Worm (Caenorhabditis elegans) whole organism, L1 larva: ENCODE data around the gene Y43F8C.16.

ENCODE experiments used
- C04F5.9 ChIP-seq: sonication (generic microtip); optimal IDR thresholded peaks from 2 replicates; lab custom pipeline; 2016; ENCODE audit warnings: missing genetic modification characterization, missing compliant biosample characterization
- C34B4.2 ChIP-seq: sonication (generic microtip); optimal IDR thresholded peaks from 2 replicates; lab custom pipeline; 2017; ENCODE audit warnings: mild to moderate bottlenecking, missing genetic modification characterization, missing compliant biosample characterization
- F16B12.6 ChIP-seq: fragments of 150-350 bp; optimal IDR thresholded peaks from 2 replicates; lab custom pipeline; 2014; ENCODE audit warnings: missing biosample characterization, missing genetic modification characterization
- aly-2 ChIP-seq: fragments of 150-350 bp; optimal IDR thresholded peaks from 2 replicates; lab custom pipeline; 2014; ENCODE audit warnings: missing biosample characterization, missing genetic modification characterization
- ceh-63 ChIP-seq: fragments of 200-800 bp; sonication (Bioruptor generic); optimal IDR thresholded peaks from 2 replicates; lab custom pipeline; 2018; ENCODE audit warnings: mild to moderate bottlenecking, missing genetic modification characterization, missing compliant biosample characterization
- ceh-90 ChIP-seq: sonication (generic microtip); optimal IDR thresholded peaks from 2 replicates; lab custom pipeline; 2016; ENCODE audit warnings: missing genetic modification characterization, missing compliant biosample characterization
- dpl-1 ChIP-seq, 3 experiments: fragments of 150-350 bp in 2 of 3; sonication (generic microtip) in 1 of 3; optimal IDR thresholded peaks; 2 replicates each; lab custom pipeline; 2014 to 2017; ENCODE audit warnings: missing biosample characterization in 3 of 3, missing genetic modification characterization in 3 of 3, missing genetic modification reagents in 3 of 3
- efl-3 ChIP-seq: fragments of 200-800 bp; sonication (Bioruptor generic); optimal IDR thresholded peaks from 2 replicates; lab custom pipeline; 2018; ENCODE audit warnings: mild to moderate bottlenecking, missing genetic modification characterization, missing compliant biosample characterization
- egl-27 ChIP-seq, 2 experiments: fragments of 150-350 bp in 1 of 2; sonication (generic microtip); optimal IDR thresholded peaks; 3 replicates each; lab custom pipeline; 2017 to 2018; ENCODE audit warnings: missing biosample characterization in 2 of 2, missing genetic modification characterization in 2 of 2, missing genetic modification reagents in 2 of 2
- elt-2 ChIP-seq: sonication (generic microtip); optimal IDR thresholded peaks from 2 replicates; lab custom pipeline; 2016; ENCODE audit warnings: missing genetic modification characterization, mild to moderate bottlenecking, inconsistent platforms, missing compliant biosample characterization, missing genetic modification reagents
- fkh-8 ChIP-seq: sonication (generic microtip); optimal IDR thresholded peaks from 2 replicates; lab custom pipeline; 2016; ENCODE audit warnings: mild to moderate bottlenecking, missing genetic modification characterization, missing compliant biosample characterization
- hlh-4 ChIP-seq: sonication (generic microtip); optimal IDR thresholded peaks from 2 replicates; lab custom pipeline; 2016; ENCODE audit warnings: mild to moderate bottlenecking, missing genetic modification characterization, missing compliant biosample characterization
- hpl-2 ChIP-seq: fragments of 150-350 bp; optimal IDR thresholded peaks from 2 replicates; lab custom pipeline; 2014; ENCODE audit warnings: missing biosample characterization, missing genetic modification reagents, missing genetic modification characterization
- irx-1 ChIP-seq: sonication (generic microtip); optimal IDR thresholded peaks from 2 replicates; lab custom pipeline; 2016; ENCODE audit warnings: missing genetic modification characterization, missing compliant biosample characterization
- isw-1 ChIP-seq: fragments of 200-800 bp; sonication (Bioruptor generic); IDR thresholded peaks from 2 replicates; pipeline ENCODE4 v1.3.6; 2022; ENCODE audit warnings: missing genetic modification characterization, missing compliant biosample characterization
- lin-35 ChIP-seq, 2 experiments: fragments of 150-350 bp; optimal IDR thresholded peaks; 2 replicates each; lab custom pipeline; 2014; ENCODE audit warnings: missing biosample characterization in 2 of 2, missing genetic modification characterization in 2 of 2, missing genetic modification reagents in 2 of 2
- lir-3 ChIP-seq: sonication (generic microtip); optimal IDR thresholded peaks from 2 replicates; lab custom pipeline; 2016; ENCODE audit warnings: mild to moderate bottlenecking, missing genetic modification characterization, moderate library complexity, missing compliant biosample characterization; ENCODE audit not compliant: poor library complexity
- mab-9 ChIP-seq: fragments of 200-800 bp; sonication (Bioruptor generic); IDR thresholded peaks from 2 replicates; pipeline ENCODE4 v1.3.6; 2022; ENCODE audit warnings: missing genetic modification reagents, missing genetic modification characterization, missing compliant biosample characterization
- mef-2 ChIP-seq: fragments of 150-350 bp; optimal IDR thresholded peaks from 2 replicates; lab custom pipeline; 2014; ENCODE audit warnings: missing biosample characterization, missing genetic modification characterization
- nhr-20 ChIP-seq: sonication (generic microtip); optimal IDR thresholded peaks from 2 replicates; lab custom pipeline; 2016; ENCODE audit warnings: mild to moderate bottlenecking, missing genetic modification characterization, missing compliant biosample characterization
- nhr-237 ChIP-seq: fragments of 150-350 bp; optimal IDR thresholded peaks from 2 replicates; lab custom pipeline; 2014; ENCODE audit warnings: missing biosample characterization, missing genetic modification characterization
- nhr-28 ChIP-seq: fragments of 150-350 bp; optimal IDR thresholded peaks from 2 replicates; lab custom pipeline; 2014; ENCODE audit warnings: missing biosample characterization, missing genetic modification characterization
- nhr-47 ChIP-seq: sonication (generic microtip); optimal IDR thresholded peaks from 2 replicates; lab custom pipeline; 2016; ENCODE audit warnings: mild to moderate bottlenecking, missing genetic modification characterization, moderate library complexity, missing compliant biosample characterization
- nhr-76 ChIP-seq: sonication (generic microtip); optimal IDR thresholded peaks from 2 replicates; lab custom pipeline; 2017; ENCODE audit warnings: missing biosample characterization, missing genetic modification characterization
- nhr-85 ChIP-seq: sonication (generic microtip); peaks from one replicate; lab custom pipeline; 2016; ENCODE audit warnings: missing genetic modification characterization, inconsistent platforms, missing compliant biosample characterization
- skn-1 ChIP-seq: fragments of 150-350 bp; optimal IDR thresholded peaks from 2 replicates; lab custom pipeline; 2014; ENCODE audit warnings: missing biosample characterization, missing genetic modification characterization
- snu-23 ChIP-seq: sonication (generic microtip); optimal IDR thresholded peaks from 2 replicates; lab custom pipeline; 2016; ENCODE audit warnings: missing genetic modification characterization, missing compliant biosample characterization
- sptf-1 ChIP-seq: fragments of 150-350 bp; optimal IDR thresholded peaks from 2 replicates; lab custom pipeline; 2014; ENCODE audit warnings: missing biosample characterization, missing genetic modification characterization
- swsn-7 ChIP-seq: sonication (generic microtip); optimal IDR thresholded peaks from 2 replicates; lab custom pipeline; 2016; ENCODE audit warnings: missing genetic modification characterization, missing compliant biosample characterization
- tbx-2 ChIP-seq: sonication (generic microtip); optimal IDR thresholded peaks from 2 replicates; lab custom pipeline; 2016; ENCODE audit warnings: missing genetic modification characterization, missing compliant biosample characterization
- unc-130 ChIP-seq: fragments of 150-350 bp; optimal IDR thresholded peaks from 2 replicates; lab custom pipeline; 2017; ENCODE audit warnings: missing biosample characterization, missing genetic modification characterization, inconsistent platforms
- unc-30 ChIP-seq: sonication (generic microtip); optimal IDR thresholded peaks from 2 replicates; lab custom pipeline; 2017; ENCODE audit warnings: missing biosample characterization, missing genetic modification characterization
- unc-62 ChIP-seq: fragments of 150-350 bp; optimal IDR thresholded peaks from 2 replicates; lab custom pipeline; 2014; ENCODE audit warnings: missing biosample characterization, missing genetic modification reagents, missing genetic modification characterization
- zip-4 ChIP-seq: fragments of 200-800 bp; sonication (Bioruptor generic); optimal IDR thresholded peaks from 2 replicates; lab custom pipeline; 2018; ENCODE audit warnings: mild to moderate bottlenecking, missing genetic modification characterization, moderate library complexity, missing compliant biosample characterization
- ztf-4 ChIP-seq: fragments of 150-350 bp; optimal IDR thresholded peaks from 2 replicates; lab custom pipeline; 2014; ENCODE audit warnings: missing biosample characterization, missing genetic modification characterization

Y43F8C.16 gene

ce11 chrV:19754331-19754730, 39.0 kb upstream of the Y43F8C.16 start:
- peak; percentile 37 for TF ChIP-seq elt-2 (tag; lab: Kevin White, UChicago)
- TF ChIP-seq hpl-2 (GFP tag; lab: Kevin White, UChicago) = no peak

- TF ChIP-seq C34B4.2 (no peak), hlh-4 (tag; lab: Kevin White, UChicago) (no peak), unc-30 (tag; lab: Kevin White, UChicago) (no peak), snu-23 (GFP tag; lab: Kevin White, UChicago) (no peak), nhr-237 (tag; lab: Kevin White, UChicago) (no peak), isw-1 (GFP tag; lab: Robert Waterston, UW) (no peak), sptf-1 (no peak), mab-9 (GFP tag; lab: Robert Waterston, UW) (no peak), zip-4 (no peak), elt-2 (tag; lab: Kevin White, UChicago) (no peak), irx-1 (tag; lab: Kevin White, UChicago) (no peak), nhr-20 (tag; lab: Kevin White, UChicago) (no peak)
- TF ChIP-seq, all 84 proteins: peak for 0
Measured at ce11 chrV:19752879-19753278, 37.6 kb upstream of the Y43F8C.16 start.

ce11 chrV:19751124-19751523, 35.8 kb upstream of the Y43F8C.16 start, which contains the start of gene clec-49:
Gene clec-49, minus strand, starts transcription at chrV:19751226.
- TF ChIP-seq swsn-7 (tag; lab: Kevin White, UChicago) = no peak
- peak; percentile 1 for TF ChIP-seq elt-2 (tag; lab: Kevin White, UChicago)
- TF ChIP-seq nhr-85 (tag; lab: Kevin White, UChicago) = no peak

ce11 chrV:19747144-19747543, 31.8 kb upstream of the Y43F8C.16 start:
- TF ChIP-seq nhr-237 (tag; lab: Kevin White, UChicago) = no peak
- no peak for TF ChIP-seq C04F5.9
- TF ChIP-seq ceh-63 (GFP tag; lab: Kevin White, UChicago) = no peak
- no peak for TF ChIP-seq C34B4.2
- TF ChIP-seq nhr-47 = no peak
- no peak for TF ChIP-seq fkh-8 (tag; lab: Kevin White, UChicago)
- no peak for TF ChIP-seq lir-3 (tag; lab: Kevin White, UChicago)
- no peak for TF ChIP-seq tbx-2
- no peak for TF ChIP-seq unc-130 (tag; lab: Kevin White, UChicago)
- TF ChIP-seq ceh-90 (tag; lab: Kevin White, UChicago) = no peak

- TF ChIP-seq nhr-20 (tag; lab: Kevin White, UChicago) = no peak
- TF ChIP-seq nhr-28 (tag; lab: Kevin White, UChicago) = no peak
- TF ChIP-seq efl-3 (GFP tag; lab: Kevin White, UChicago) = no peak
- no peak for TF ChIP-seq unc-62
- TF ChIP-seq lin-35 (GFP tag; optimal IDR thresholded peaks at IDR 0.05; lab: Kevin White, UChicago) = no peak
- TF ChIP-seq nhr-76 (tag; lab: Kevin White, UChicago) = no peak
- no peak for TF ChIP-seq aly-2
- no peak for TF ChIP-seq hpl-2 (GFP tag; lab: Kevin White, UChicago)
- TF ChIP-seq ceh-90 (tag; lab: Kevin White, UChicago) = no peak
- TF ChIP-seq ceh-63 (GFP tag; lab: Kevin White, UChicago) = no peak
- no peak for TF ChIP-seq fkh-8 (tag; lab: Kevin White, UChicago)
- TF ChIP-seq mef-2 (tag; lab: Kevin White, UChicago) = no peak
- no peak for TF ChIP-seq F16B12.6 (tag; lab: Kevin White, UChicago)
- TF ChIP-seq skn-1 = no peak
- TF ChIP-seq snu-23 (GFP tag; lab: Kevin White, UChicago) = no peak
- TF ChIP-seq zip-4 = no peak
- no peak for TF ChIP-seq ztf-4 (tag; lab: Kevin White, UChicago)
- TF ChIP-seq dpl-1 (GFP tag; optimal IDR thresholded peaks at IDR 0.05; lab: Kevin White, UChicago) = no peak
- TF ChIP-seq egl-27 (tag; optimal IDR thresholded peaks at IDR 0.05; lab: Kevin White, UChicago) = no peak
Measured at ce11 chrV:19745852-19746251, 30.5 kb upstream of the Y43F8C.16 start, which contains the start of gene W04E12.5. Gene W04E12.5, plus strand, starts transcription at chrV:19746152.
